Worm (Caenorhabditis elegans): ENCODE data around the gene magu-4.
A peak's percentile ranks its signal among the peaks of the same experiment; 100 is the strongest.

Gene magu-4

DNA sequence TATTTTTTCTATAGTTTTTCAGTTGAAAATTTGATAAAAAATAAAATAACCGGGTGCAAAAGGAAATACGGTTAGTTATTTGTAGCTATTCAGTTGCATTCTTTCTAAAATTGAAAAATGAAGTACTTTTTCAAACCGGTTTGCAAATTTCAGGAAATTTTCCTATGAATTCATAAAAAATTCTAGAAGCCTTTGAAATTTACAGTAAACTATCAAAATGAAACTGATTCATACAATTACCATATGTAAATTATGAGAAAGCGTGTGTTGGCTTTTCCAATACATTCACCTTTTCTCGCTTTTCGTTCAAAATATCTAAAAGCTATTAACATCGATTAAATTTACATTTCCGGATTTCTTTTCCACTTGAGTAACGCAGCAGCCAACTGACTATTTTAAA, 7.4 kb downstream of the magu-4 start, which contains the start of gene ent-7:
Gene ent-7, plus strand, starts transcription at position 301 of the 400 bp plus-strand sequence.
- TF ChIP-seq eor-1 (tag; optimal IDR thresholded peaks at IDR 0.05) (no peak), unc-39 (tag; optimal IDR thresholded peaks at IDR 0.05) (no peak), egl-5 (tag; optimal IDR thresholded peaks at IDR 0.05) (no peak), nfya-1 (tag; optimal IDR thresholded peaks at IDR 0.05; ENCODE audit: insufficient read depth) (no peak), unc-62 (GFP tag; optimal IDR thresholded peaks at IDR 0.05) (no peak), sea-2 (GFP tag; optimal IDR thresholded peaks at IDR 0.05) (no peak), ztf-11 (tag; optimal IDR thresholded peaks at IDR 0.05) (no peak), nhr-23 (tag; optimal IDR thresholded peaks at IDR 0.05) (no peak)

DNA sequence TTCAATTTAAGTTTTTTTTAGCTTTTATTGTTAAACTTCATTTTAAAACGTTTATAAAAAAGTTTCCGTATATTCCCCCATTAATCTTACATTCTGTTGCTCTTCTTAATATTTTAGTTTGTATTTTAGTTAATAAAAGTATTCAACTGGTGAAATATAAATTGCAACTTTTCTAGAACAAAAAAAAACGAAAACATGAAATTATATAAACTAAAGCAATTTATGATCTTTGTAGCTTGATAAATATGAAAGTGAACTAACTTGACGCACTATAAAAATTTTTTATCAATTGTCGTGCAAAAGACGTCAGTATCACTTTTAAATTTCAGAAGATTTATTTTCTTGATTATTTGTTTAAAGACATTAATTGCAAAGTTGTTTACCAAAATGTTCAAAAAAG, 8.1 kb downstream of the magu-4 start, which contains the start of gene F44D12.2:
Gene F44D12.2, minus strand, starts transcription at position 101 of the 400 bp plus-strand sequence.
- TF ChIP-seq nhr-237 (tag; optimal IDR thresholded peaks at IDR 0.05) (no peak), elt-1 (tag; optimal IDR thresholded peaks at IDR 0.05) (no peak), pha-4 (tag; optimal IDR thresholded peaks at IDR 0.05) (peak; percentile 22), ama-1 (optimal IDR thresholded peaks at IDR 0.05) (no peak), ceh-9 (tag; optimal IDR thresholded peaks at IDR 0.05) (no peak), aly-2 (tag; optimal IDR thresholded peaks at IDR 0.05) (no peak), snpc-4 (tag; optimal IDR thresholded peaks at IDR 0.05) (no peak), pqm-1 (tag; optimal IDR thresholded peaks at IDR 0.05) (peak; percentile 1), mml-1 (tag; optimal IDR thresholded peaks at IDR 0.05) (no peak), nhr-28 (tag; optimal IDR thresholded peaks at IDR 0.05) (no peak), fkh-2 (tag; optimal IDR thresholded peaks at IDR 0.05) (no peak), sea-2 (GFP tag; optimal IDR thresholded peaks at IDR 0.05) (no peak), nhr-23 (tag; optimal IDR thresholded peaks at IDR 0.05) (no peak), elt-3 (tag; optimal IDR thresholded peaks at IDR 0.05) (no peak), nhr-12 (tag; optimal IDR thresholded peaks at IDR 0.05) (no peak), nhr-11 (tag; optimal IDR thresholded peaks at IDR 0.05) (no peak), tbx-2 (tag; optimal IDR thresholded peaks at IDR 0.05) (no peak)

DNA sequence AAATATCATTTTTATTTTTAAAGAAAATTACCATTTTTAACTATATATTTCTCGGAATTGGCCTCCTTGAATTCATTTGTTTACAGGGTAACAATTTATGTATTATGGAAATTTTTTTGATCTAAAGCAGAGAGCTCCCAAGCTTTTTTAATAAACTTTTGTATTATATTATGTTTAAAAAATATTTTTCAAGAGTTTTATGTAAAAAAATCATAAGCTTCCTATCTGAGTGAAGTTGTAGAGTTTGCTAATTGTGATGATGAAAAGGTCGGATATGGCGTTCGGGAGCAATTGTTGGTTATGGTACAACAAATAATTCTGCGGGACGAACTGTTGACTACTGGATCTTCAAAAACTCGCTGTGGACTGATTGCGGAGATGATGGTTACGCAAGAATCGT, 11.7 kb downstream of the magu-4 start, which contains the start of gene F44D12.19:
Gene F44D12.19, plus strand, starts transcription at position 301 of the 400 bp plus-strand sequence.
- TF ChIP-seq lsy-12 (tag; optimal IDR thresholded peaks at IDR 0.05) (no peak), fos-1 (tag; optimal IDR thresholded peaks at IDR 0.05) (no peak), lin-15B (tag; optimal IDR thresholded peaks at IDR 0.05) (no peak), nhr-11 (tag; optimal IDR thresholded peaks at IDR 0.05) (no peak), hmg-11 (tag; optimal IDR thresholded peaks at IDR 0.05) (no peak), unc-62 (GFP tag; optimal IDR thresholded peaks at IDR 0.05) (no peak), lin-39 (tag; optimal IDR thresholded peaks at IDR 0.05) (no peak), nhr-237 (tag; optimal IDR thresholded peaks at IDR 0.05) (no peak), jun-1 (tag; optimal IDR thresholded peaks at IDR 0.05) (no peak), pqm-1 (tag; optimal IDR thresholded peaks at IDR 0.05) (no peak), tbx-2 (tag; optimal IDR thresholded peaks at IDR 0.05) (no peak), ZK546.5 (tag; optimal IDR thresholded peaks at IDR 0.05) (no peak), elt-1 (tag; optimal IDR thresholded peaks at IDR 0.05) (no peak), egl-5 (tag; optimal IDR thresholded peaks at IDR 0.05) (no peak), pha-4 (tag; optimal IDR thresholded peaks at IDR 0.05) (no peak), mdl-1 (tag; optimal IDR thresholded peaks at IDR 0.05) (no peak), skn-1 (tag; optimal IDR thresholded peaks at IDR 0.05) (no peak), ceh-82 (tag; optimal IDR thresholded peaks at IDR 0.05) (no peak), fkh-10 (GFP tag; optimal IDR thresholded peaks at IDR 0.05) (no peak)

DNA sequence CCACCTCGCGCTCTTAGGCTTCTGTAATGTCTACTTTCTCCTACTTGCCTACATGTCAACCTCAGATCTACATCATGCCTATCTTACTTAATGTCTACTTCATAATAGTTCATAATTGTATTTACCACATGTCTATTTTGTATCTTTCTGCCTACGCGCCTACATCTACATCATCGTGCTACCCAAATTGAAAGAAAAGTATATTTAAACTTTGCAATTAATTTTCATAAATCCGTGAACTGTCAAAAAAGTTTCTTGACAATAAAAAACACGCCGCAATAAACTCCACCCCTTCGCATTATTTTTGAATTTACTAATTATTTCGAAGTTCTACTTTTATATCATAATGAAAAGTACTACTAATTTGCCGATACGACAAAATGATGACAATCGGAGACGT, 13.4 kb downstream of the magu-4 start, which contains the start of gene F44D12.8:
Gene F44D12.8, plus strand, starts transcription at position 301 of the 400 bp plus-strand sequence.
- TF ChIP-seq R02D3.7 (tag; optimal IDR thresholded peaks at IDR 0.05), result no peak
- no peak for TF ChIP-seq nhr-237 (tag; optimal IDR thresholded peaks at IDR 0.05)
- no peak for TF ChIP-seq fos-1 (tag; optimal IDR thresholded peaks at IDR 0.05)
- no peak for TF ChIP-seq nfya-1 (tag; optimal IDR thresholded peaks at IDR 0.05; ENCODE audit: insufficient read depth)
- TF ChIP-seq egl-5 (tag; optimal IDR thresholded peaks at IDR 0.05), result no peak
- no peak for TF ChIP-seq lin-39 (tag; optimal IDR thresholded peaks at IDR 0.05)
- no peak for TF ChIP-seq nhr-25 (tag; optimal IDR thresholded peaks at IDR 0.05)
- no peak for TF ChIP-seq ceh-16 (tag; optimal IDR thresholded peaks at IDR 0.05)
- TF ChIP-seq ceh-82 (tag; optimal IDR thresholded peaks at IDR 0.05), result no peak
- TF ChIP-seq elt-2 (tag; optimal IDR thresholded peaks at IDR 0.05), result no peak
- no peak for TF ChIP-seq snpc-4 (tag; optimal IDR thresholded peaks at IDR 0.05)
